Worm (Caenorhabditis elegans): ENCODE results near the gene F37C12.14.

Gene F37C12.14

DNA sequence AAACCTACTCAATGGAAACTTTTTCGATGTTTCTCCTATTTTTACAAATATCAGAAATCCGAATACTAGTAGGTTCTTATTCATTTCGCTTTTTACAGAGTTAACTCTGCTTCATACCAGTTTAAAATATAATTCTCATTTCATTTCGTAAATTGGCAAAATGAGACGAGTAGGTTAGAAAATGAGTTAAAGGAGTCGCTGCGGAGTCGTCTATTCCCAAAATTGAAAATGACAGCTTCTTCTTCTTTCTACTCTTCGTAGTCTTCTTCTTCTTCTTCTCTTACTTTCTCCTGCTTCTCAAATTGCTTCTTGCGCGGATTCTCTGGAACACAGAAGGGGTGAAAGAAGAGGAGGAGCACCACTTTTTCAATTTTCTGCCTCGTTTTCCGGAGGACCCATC, 40.6 kb downstream of the F37C12.14 start, which contains the start of gene glr-2:
TSS of gene glr-2 (minus strand) at position 211 of the 400 bp plus-strand sequence.
- TF ChIP-seq unc-42 (tag; optimal IDR thresholded peaks at IDR 0.05) (peak; percentile 59), dve-1 (tag; optimal IDR thresholded peaks at IDR 0.05) (no peak), sox-4 (tag; optimal IDR thresholded peaks at IDR 0.05) (no peak)

DNA sequence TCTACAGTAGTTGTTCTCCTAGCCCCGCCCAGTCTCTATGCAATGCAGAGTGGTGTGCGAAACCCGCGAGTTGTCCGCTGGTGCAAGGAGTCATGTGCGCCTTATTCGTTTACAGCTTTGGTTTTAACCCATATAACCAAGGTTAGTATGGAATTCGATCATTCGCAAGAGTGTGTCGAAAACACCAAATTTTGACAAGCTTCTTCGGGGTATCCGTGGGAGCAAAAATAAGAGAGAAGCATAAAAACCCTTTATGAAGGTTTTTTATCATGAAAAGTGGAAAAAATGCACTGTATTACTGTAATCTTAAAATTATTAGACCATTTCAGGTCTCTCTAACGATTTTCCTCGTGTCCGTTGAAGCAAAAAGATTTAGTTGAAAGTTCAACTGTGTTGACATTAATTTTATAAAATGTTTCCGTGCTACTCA, 43.2 kb downstream of the F37C12.14 start:
- no peak for TF ChIP-seq ceh-19 (GFP tag; optimal IDR thresholded peaks at IDR 0.05)
- TF ChIP-seq pat-9 (tag; optimal IDR thresholded peaks at IDR 0.05): no peak
- no peak for TF ChIP-seq C38D4.7 (GFP tag; optimal IDR thresholded peaks at IDR 0.05)
- TF ChIP-seq lin-11 (tag; optimal IDR thresholded peaks at IDR 0.05): no peak
- no peak for TF ChIP-seq ceh-30 (tag; optimal IDR thresholded peaks at IDR 0.05)
- peak; percentile 25 for TF ChIP-seq hlh-30 (tag; optimal IDR thresholded peaks at IDR 0.05; ENCODE audit: insufficient read depth)
- TF ChIP-seq ceh-34 (tag; optimal IDR thresholded peaks at IDR 0.05): no peak
- TF ChIP-seq ets-4 (tag; optimal IDR thresholded peaks at IDR 0.05): no peak
- no peak for TF ChIP-seq Y22D7AL.16 (tag; optimal IDR thresholded peaks at IDR 0.05)
- no peak for TF ChIP-seq ceh-48 (tag; optimal IDR thresholded peaks at IDR 0.05)
- peak; percentile 39 for TF ChIP-seq ama-1 (optimal IDR thresholded peaks at IDR 0.05)
- TF ChIP-seq sox-4 (tag; optimal IDR thresholded peaks at IDR 0.05): no peak
- TF ChIP-seq nhr-11 (tag; optimal IDR thresholded peaks at IDR 0.05): no peak
- no peak for TF ChIP-seq elt-2 (tag; optimal IDR thresholded peaks at IDR 0.05)

DNA sequence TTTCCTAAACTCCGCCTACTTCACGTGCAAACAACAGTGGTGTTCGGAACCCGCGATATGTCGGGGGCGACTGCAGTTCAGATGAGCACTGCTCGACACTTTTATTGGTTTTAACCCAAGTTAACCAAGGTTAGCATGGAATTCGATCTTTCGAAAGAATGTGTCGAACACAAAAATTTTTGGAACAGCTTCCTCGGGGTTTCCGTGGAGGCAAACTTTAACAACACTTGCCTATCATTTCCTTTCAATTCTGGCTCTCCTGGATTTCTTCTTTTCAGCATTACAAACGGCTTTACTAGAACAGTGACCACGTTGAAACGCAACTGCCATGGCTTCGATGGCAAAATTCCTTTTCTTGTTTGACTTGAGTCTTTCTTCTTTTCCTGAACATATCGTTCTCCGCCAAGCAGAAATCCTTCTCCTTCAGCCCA, 44.1 kb downstream of the F37C12.14 start:
- no peak for TF ChIP-seq sox-2 (GFP tag; IDR thresholded peaks at IDR 0.05)
- no peak for TF ChIP-seq pat-9 (tag; optimal IDR thresholded peaks at IDR 0.05)
- no peak for TF ChIP-seq F13H6.1 (tag; optimal IDR thresholded peaks at IDR 0.05)
- no peak for TF ChIP-seq ceh-24 (tag; optimal IDR thresholded peaks at IDR 0.05)
- TF ChIP-seq C38D4.7 (GFP tag; optimal IDR thresholded peaks at IDR 0.05): no peak
- TF ChIP-seq C08G9.2 (tag; optimal IDR thresholded peaks at IDR 0.05): no peak
- no peak for TF ChIP-seq rnt-1 (tag; optimal IDR thresholded peaks at IDR 0.05)
- TF ChIP-seq ttx-3 (tag; optimal IDR thresholded peaks at IDR 0.05): no peak
- TF ChIP-seq mec-3 (tag; optimal IDR thresholded peaks at IDR 0.05; ENCODE audit: borderline replicate concordance): no peak
- TF ChIP-seq Y22D7AL.16 (tag; optimal IDR thresholded peaks at IDR 0.05): no peak
- TF ChIP-seq ref-2 (tag; optimal IDR thresholded peaks at IDR 0.05): no peak
- peak; percentile 87 for TF ChIP-seq ama-1 (optimal IDR thresholded peaks at IDR 0.05)
- TF ChIP-seq elt-2 (tag; optimal IDR thresholded peaks at IDR 0.05): peak; percentile 11

DNA sequence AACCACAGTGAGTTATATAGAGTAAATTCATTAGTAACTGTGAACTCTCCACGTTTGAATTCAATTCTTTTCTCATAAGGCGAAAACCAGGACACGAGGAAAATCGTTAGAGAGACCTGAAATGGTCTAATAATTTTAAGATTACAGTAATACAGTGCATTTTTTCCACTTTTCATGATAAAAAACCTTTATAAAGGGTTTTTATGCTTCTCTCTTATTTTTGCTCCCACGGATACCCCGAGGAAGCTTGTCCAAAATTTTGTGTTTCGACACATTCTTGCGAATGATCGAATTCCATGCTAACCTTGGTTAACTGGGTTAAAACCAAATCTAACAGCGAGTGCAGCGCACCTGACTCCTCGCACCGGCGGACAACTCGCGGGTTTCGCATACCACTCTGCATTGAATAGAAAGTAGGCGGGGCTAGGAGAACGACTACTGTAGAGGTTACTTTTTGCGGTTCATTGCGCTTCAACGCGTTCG, 45.1 kb downstream of the F37C12.14 start:
- TF ChIP-seq ref-2 (tag; optimal IDR thresholded peaks at IDR 0.05): peak; percentile 13
- TF ChIP-seq hlh-30 (tag; optimal IDR thresholded peaks at IDR 0.05; ENCODE audit: insufficient read depth): peak; percentile 59
- TF ChIP-seq ama-1 (optimal IDR thresholded peaks at IDR 0.05): peak; percentile 58
- TF ChIP-seq eyg-1 (tag; optimal IDR thresholded peaks at IDR 0.05): no peak

DNA sequence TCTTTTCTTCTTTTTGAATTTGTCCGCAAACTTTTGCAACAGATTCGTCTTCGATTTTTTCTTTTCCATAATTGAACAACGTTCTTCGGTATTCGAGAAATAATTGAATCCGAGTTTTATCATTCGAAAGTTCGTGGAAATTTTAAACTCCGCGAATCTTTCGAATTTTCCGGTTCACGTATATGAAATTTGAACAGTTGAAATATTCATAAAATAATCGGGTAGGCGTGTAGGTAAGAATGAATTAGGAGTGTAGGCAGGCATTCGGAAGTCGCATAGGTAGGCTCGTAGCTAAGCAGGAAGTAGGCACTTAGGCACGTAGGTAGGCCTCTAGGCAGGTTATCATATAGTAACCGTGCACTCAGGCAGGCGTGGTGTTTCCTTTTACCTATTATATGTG, 47.2 kb downstream of the F37C12.14 start, which contains the start of gene B0280.11:
TSS of gene B0280.11 (minus strand) at position 101 of the 400 bp plus-strand sequence.
- no peak for TF ChIP-seq C38D4.7 (GFP tag; optimal IDR thresholded peaks at IDR 0.05)
- TF ChIP-seq dmd-4 (tag; optimal IDR thresholded peaks at IDR 0.05; ENCODE audit: borderline replicate concordance): no peak
- no peak for TF ChIP-seq ceh-48 (tag; optimal IDR thresholded peaks at IDR 0.05)
- no peak for TF ChIP-seq ref-2 (tag; optimal IDR thresholded peaks at IDR 0.05)
- TF ChIP-seq ceh-45 (GFP tag; IDR thresholded peaks at IDR 0.05): no peak
- no peak for TF ChIP-seq ceh-9 (tag; optimal IDR thresholded peaks at IDR 0.05)
- TF ChIP-seq mec-3 (tag; optimal IDR thresholded peaks at IDR 0.05; ENCODE audit: borderline replicate concordance): no peak
- TF ChIP-seq ceh-14 (tag; optimal IDR thresholded peaks at IDR 0.05): no peak
- no peak for TF ChIP-seq nhr-11 (tag; optimal IDR thresholded peaks at IDR 0.05)
- TF ChIP-seq fkh-6 (tag; optimal IDR thresholded peaks at IDR 0.05): no peak
- TF ChIP-seq pha-2 (tag; optimal IDR thresholded peaks at IDR 0.05): no peak
- no peak for TF ChIP-seq hlh-15 (tag; optimal IDR thresholded peaks at IDR 0.05)

Measured in whole organism, late embryonic.